Fruit fly (Drosophila melanogaster) whole organism, adult: Measurements from ENCODE around the gene mtTFB1.

Experiments used
- CG11617 ChIP-seq: fragments of 200-800 bp; sonication (Bioruptor generic); optimal IDR thresholded peaks from 2 replicates; lab custom pipeline; 2017; ENCODE audit warnings: mild to moderate bottlenecking, missing biosample characterization, missing genetic modification reagents, missing genetic modification characterization
- CG33017 ChIP-seq: fragments of 200-800 bp; sonication (Bioruptor generic); optimal IDR thresholded peaks from 2 replicates; lab custom pipeline; 2018; ENCODE audit warnings: missing biosample characterization, mild to moderate bottlenecking, missing genetic modification characterization, moderate library complexity
- CG5204 ChIP-seq: fragments of 200-800 bp; sonication (Bioruptor generic); optimal IDR thresholded peaks from 2 replicates; lab custom pipeline; 2016; ENCODE audit warnings: missing biosample characterization, missing genetic modification characterization
- CG7101 ChIP-seq: fragments of 200-800 bp; sonication (Bioruptor generic); optimal IDR thresholded peaks from 2 replicates; lab custom pipeline; 2018; ENCODE audit warnings: missing biosample characterization, mild to moderate bottlenecking, missing genetic modification characterization, moderate library complexity
- bab1 ChIP-seq: fragments of 200-800 bp; sonication (Bioruptor generic); optimal IDR thresholded peaks from 3 replicates; lab custom pipeline; 2019; ENCODE audit warnings: missing biosample characterization, mild to moderate bottlenecking, missing genetic modification characterization, moderate library complexity
- ovo ChIP-seq: fragments of 200-800 bp; sonication (Bioruptor generic); optimal IDR thresholded peaks from 2 replicates; lab custom pipeline; 2016; ENCODE audit warnings: missing biosample characterization, missing genetic modification characterization
- tj ChIP-seq: fragments of 200-800 bp; sonication (Bioruptor generic); optimal IDR thresholded peaks from 3 replicates; lab custom pipeline; 2017; ENCODE audit warnings: missing biosample characterization, mild to moderate bottlenecking, missing genetic modification characterization, moderate library complexity

DNA sequence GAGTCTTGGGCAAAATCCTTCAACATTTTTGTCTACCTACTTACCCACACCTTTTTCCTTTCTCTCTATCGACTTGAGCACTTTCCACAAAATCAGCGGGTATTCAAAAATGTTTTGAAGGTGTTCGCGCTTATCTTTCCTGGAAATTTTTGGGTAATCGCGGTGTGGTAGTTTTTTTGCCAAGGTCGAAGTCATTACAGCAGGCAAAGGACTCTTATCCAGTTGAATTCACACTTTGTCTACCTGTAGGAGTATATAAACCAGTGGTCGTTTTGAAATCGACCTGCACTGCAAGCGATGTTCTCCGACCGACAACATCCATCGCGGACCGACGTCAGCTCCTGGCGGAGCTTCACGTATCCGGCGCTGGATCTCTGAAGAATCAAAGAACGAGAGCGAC lies 15.9 kb upstream of the mtTFB1 start:
- TF ChIP-seq CG7101 (tag; lab: Kevin White, UChicago) (no peak), tj (GFP tag; lab: Kevin White, UChicago) (no peak), ovo (no peak), bab1 (GFP tag; lab: Kevin White, UChicago) (no peak), CG5204 (no peak), CG11617 (GFP tag; lab: Kevin White, UChicago) (no peak), CG33017 (tag; lab: Kevin White, UChicago) (no peak)
